Worm (Caenorhabditis elegans) whole organism, L2 larva: ENCODE results near the gene F54H5.5.

Experiments
- R02D3.7 ChIP-seq: fragments of 150-350 bp; optimal IDR thresholded peaks from 2 replicates; lab custom pipeline; 2014; ENCODE audit warnings: missing biosample characterization, missing genetic modification characterization
- ama-1 ChIP-seq: fragments of 150-350 bp; optimal IDR thresholded peaks from 2 replicates; lab custom pipeline; 2018; ENCODE audit warnings: inconsistent platforms
- egl-27 ChIP-seq: sonication (generic microtip); optimal IDR thresholded peaks from 3 replicates; lab custom pipeline; 2017; ENCODE audit warnings: missing biosample characterization, missing genetic modification reagents, missing genetic modification characterization
- elt-3 ChIP-seq: sonication (generic microtip); optimal IDR thresholded peaks from 2 replicates; lab custom pipeline; 2017; ENCODE audit warnings: missing biosample characterization, missing genetic modification characterization
- fos-1 ChIP-seq: fragments of 150-350 bp; optimal IDR thresholded peaks from 2 replicates; lab custom pipeline; 2014; ENCODE audit warnings: missing biosample characterization, missing genetic modification characterization
- gmeb-1 ChIP-seq: fragments of 150-350 bp; optimal IDR thresholded peaks from 2 replicates; lab custom pipeline; 2014; ENCODE audit warnings: missing biosample characterization, missing genetic modification characterization
- nhr-12 ChIP-seq: fragments of 150-350 bp; optimal IDR thresholded peaks from 2 replicates; lab custom pipeline; 2014; ENCODE audit warnings: missing biosample characterization, missing genetic modification characterization
- nhr-21 ChIP-seq: fragments of 150-350 bp; optimal IDR thresholded peaks from 2 replicates; lab custom pipeline; 2014; ENCODE audit warnings: missing biosample characterization, missing genetic modification characterization
- nhr-25 ChIP-seq: fragments of 150-350 bp; sonication (generic microtip); optimal IDR thresholded peaks from 3 replicates; lab custom pipeline; 2014; ENCODE audit warnings: missing biosample characterization, missing genetic modification characterization
- skn-1 ChIP-seq: sonication (generic microtip); optimal IDR thresholded peaks from 2 replicates; lab custom pipeline; 2017; ENCODE audit warnings: missing biosample characterization, missing genetic modification characterization
- unc-62 ChIP-seq: fragments of 150-350 bp; optimal IDR thresholded peaks from 2 replicates; lab custom pipeline; 2014; ENCODE audit warnings: missing biosample characterization, missing genetic modification reagents, missing genetic modification characterization
- zag-1 ChIP-seq: fragments of 150-350 bp; optimal IDR thresholded peaks from 2 replicates; lab custom pipeline; 2014; ENCODE audit warnings: missing biosample characterization, missing genetic modification characterization
- ztf-11 ChIP-seq: sonication (generic microtip); optimal IDR thresholded peaks from 2 replicates; lab custom pipeline; 2017; ENCODE audit warnings: missing biosample characterization, missing genetic modification characterization
- ztf-4 ChIP-seq: fragments of 150-350 bp; optimal IDR thresholded peaks from 2 replicates; lab custom pipeline; 2014; ENCODE audit warnings: missing biosample characterization, missing genetic modification characterization

DNA sequence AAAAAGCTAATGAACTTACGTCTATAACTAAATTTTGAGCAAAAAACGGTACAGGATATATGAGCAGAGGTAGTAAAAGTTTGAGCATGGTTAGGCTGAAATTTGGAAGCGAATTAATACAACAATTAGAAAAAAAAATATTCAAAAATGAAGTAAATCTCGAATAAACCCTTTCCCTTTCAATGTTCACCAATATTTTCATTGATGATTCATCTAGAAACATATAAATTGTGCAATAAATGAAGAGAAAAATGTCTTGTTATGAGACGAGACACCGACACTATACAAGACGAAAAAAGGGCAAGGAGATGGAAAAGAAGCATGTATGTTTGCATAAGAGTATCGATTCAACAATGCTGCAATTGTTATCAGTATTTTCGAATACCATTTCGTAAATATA lies 1.8 kb downstream of the F54H5.5 start, which contains the start of gene F54H5.14:
- TF ChIP-seq R02D3.7 (no peak), skn-1 (no peak), fos-1 (tag; lab: Kevin White, UChicago) (peak; percentile 0), unc-62 (GFP tag; lab: Kevin White, UChicago) (no peak), zag-1 (tag; lab: Kevin White, UChicago) (no peak), egl-27 (tag; lab: Kevin White, UChicago) (no peak), nhr-21 (tag; lab: Kevin White, UChicago) (no peak), ztf-11 (tag; lab: Kevin White, UChicago) (no peak), nhr-12 (tag; lab: Kevin White, UChicago) (no peak), elt-3 (no peak), ztf-4 (tag; lab: Kevin White, UChicago) (no peak), ama-1 (no peak), nhr-25 (tag; lab: Kevin White, UChicago) (no peak), gmeb-1 (tag; lab: Kevin White, UChicago) (no peak)
